Worm (Caenorhabditis elegans): ENCODE data around the gene efn-2.

- TF ChIP-seq hlh-13 (GFP tag; optimal IDR thresholded peaks at IDR 0.05) (no peak), unc-86 (tag; optimal IDR thresholded peaks at IDR 0.05) (no peak), sox-2 (GFP tag; IDR thresholded peaks at IDR 0.05) (no peak), T23F11.4 (GFP tag; optimal IDR thresholded peaks at IDR 0.05) (no peak), elt-2 (tag; optimal IDR thresholded peaks at IDR 0.05) (no peak), sdc-2 (tag; optimal IDR thresholded peaks at IDR 0.05) (no peak), tbx-2 (tag; optimal IDR thresholded peaks at IDR 0.05) (no peak), ceh-9 (tag; optimal IDR thresholded peaks at IDR 0.05) (no peak), mec-3 (tag; optimal IDR thresholded peaks at IDR 0.05; ENCODE audit: borderline replicate concordance) (no peak)
These were observed 2.2 kb downstream of the efn-2 start, which contains the start of gene lgc-43 for ce11 chrIV:10578367-10578766.

All from whole organism, late embryonic.